Worm (Caenorhabditis elegans): Measurements from ENCODE around the gene phy-4.

The phy-4 gene

ce11 chrV:19527565-19527964 is 14.1 kb upstream of the phy-4 start (continued):
- TF ChIP-seq nhr-6 (tag; optimal IDR thresholded peaks at IDR 0.05) (no peak), mab-5 (tag; optimal IDR thresholded peaks at IDR 0.05) (no peak), elt-3 (tag; optimal IDR thresholded peaks at IDR 0.05) (no peak), nhr-11 (tag; optimal IDR thresholded peaks at IDR 0.05) (no peak), R02D3.7 (tag; optimal IDR thresholded peaks at IDR 0.05) (no peak), unc-39 (tag; optimal IDR thresholded peaks at IDR 0.05) (no peak), ztf-11 (tag; optimal IDR thresholded peaks at IDR 0.05) (no peak), lin-13 (GFP tag; optimal IDR thresholded peaks at IDR 0.05) (no peak), nhr-77 (tag; optimal IDR thresholded peaks at IDR 0.05) (no peak), ztf-1 (GFP tag; conservative IDR thresholded peaks at IDR 0.05) (no peak), skn-1 (tag; optimal IDR thresholded peaks at IDR 0.05) (no peak), crh-2 (tag; optimal IDR thresholded peaks at IDR 0.05) (peak; percentile 98), ztf-4 (tag; optimal IDR thresholded peaks at IDR 0.05) (no peak)

ce11 chrV:19526197-19526596 is 12.7 kb upstream of the phy-4 start:
- no peak for TF ChIP-seq alr-1 (tag; optimal IDR thresholded peaks at IDR 0.05)
- no peak for TF ChIP-seq peb-1 (tag; optimal IDR thresholded peaks at IDR 0.05)
- TF ChIP-seq elt-1 (tag; optimal IDR thresholded peaks at IDR 0.05), result no peak
- TF ChIP-seq gmeb-1 (tag; optimal IDR thresholded peaks at IDR 0.05), result no peak
- TF ChIP-seq mdl-1 (tag; optimal IDR thresholded peaks at IDR 0.05), result no peak
- TF ChIP-seq skn-1 (tag; optimal IDR thresholded peaks at IDR 0.05), result no peak
- TF ChIP-seq nhr-12 (tag; optimal IDR thresholded peaks at IDR 0.05), result no peak
- TF ChIP-seq sma-9 (GFP tag; optimal IDR thresholded peaks at IDR 0.05), result peak; percentile 9
- no peak for TF ChIP-seq sma-9 (tag; optimal IDR thresholded peaks at IDR 0.05)
- no peak for TF ChIP-seq nhr-6 (tag; optimal IDR thresholded peaks at IDR 0.05)
- TF ChIP-seq nhr-21 (tag; optimal IDR thresholded peaks at IDR 0.05), result no peak
- TF ChIP-seq lin-11 (tag; optimal IDR thresholded peaks at IDR 0.05), result no peak
- TF ChIP-seq F13H6.1 (tag; optimal IDR thresholded peaks at IDR 0.05), result no peak
- no peak for TF ChIP-seq nhr-129 (tag; optimal IDR thresholded peaks at IDR 0.05)
- no peak for TF ChIP-seq sem-4 (tag; optimal IDR thresholded peaks at IDR 0.05)
- TF ChIP-seq zag-1 (tag; optimal IDR thresholded peaks at IDR 0.05), result no peak
- TF ChIP-seq aly-2 (tag; optimal IDR thresholded peaks at IDR 0.05), result no peak
- TF ChIP-seq R02D3.7 (tag; optimal IDR thresholded peaks at IDR 0.05), result no peak
- no peak for TF ChIP-seq sma-3 (GFP tag; optimal IDR thresholded peaks at IDR 0.05)
- no peak for TF ChIP-seq ceh-16 (tag; optimal IDR thresholded peaks at IDR 0.05)
- TF ChIP-seq nhr-11 (tag; optimal IDR thresholded peaks at IDR 0.05), result no peak
- no peak for TF ChIP-seq crh-2 (tag; optimal IDR thresholded peaks at IDR 0.05)
- no peak for TF ChIP-seq egl-27 (tag; optimal IDR thresholded peaks at IDR 0.05)
- TF ChIP-seq ceh-82 (tag; optimal IDR thresholded peaks at IDR 0.05), result no peak
- TF ChIP-seq lin-13 (GFP tag; optimal IDR thresholded peaks at IDR 0.05), result no peak
- no peak for TF ChIP-seq nhr-237 (tag; optimal IDR thresholded peaks at IDR 0.05)
- TF ChIP-seq nhr-25 (tag; optimal IDR thresholded peaks at IDR 0.05), result peak; percentile 65
- TF ChIP-seq blmp-1 (tag; optimal IDR thresholded peaks at IDR 0.05; ENCODE audit: insufficient read depth), result peak; percentile 26

DNA sequence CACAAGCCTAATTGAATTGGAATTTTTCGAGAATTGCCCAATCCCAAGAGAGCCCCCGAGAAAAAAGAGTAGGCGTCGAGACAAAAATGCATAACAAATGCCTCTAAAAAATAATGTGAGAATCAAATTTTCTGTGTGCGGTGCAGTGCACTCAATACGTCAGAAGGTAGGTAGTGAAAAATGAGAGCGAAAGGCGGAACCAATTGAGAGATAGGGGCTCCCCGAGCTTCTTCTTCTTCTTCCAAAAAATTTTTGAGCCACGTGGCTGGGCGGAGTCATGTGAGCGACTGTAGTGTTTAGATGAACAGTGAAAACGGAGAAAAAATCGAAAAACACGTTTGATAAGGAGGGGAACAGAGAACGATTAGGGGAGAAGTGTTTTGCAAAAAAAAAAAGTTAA is 11.1 kb upstream of the phy-4 start:
- TF ChIP-seq alr-1 (tag; optimal IDR thresholded peaks at IDR 0.05) (no peak), nhr-25 (tag; optimal IDR thresholded peaks at IDR 0.05) (no peak), fos-1 (tag; optimal IDR thresholded peaks at IDR 0.05) (peak; percentile 6), nhr-6 (tag; optimal IDR thresholded peaks at IDR 0.05) (no peak), nhr-129 (tag; optimal IDR thresholded peaks at IDR 0.05) (no peak), F13H6.1 (tag; optimal IDR thresholded peaks at IDR 0.05) (peak; percentile 4), skn-1 (tag; optimal IDR thresholded peaks at IDR 0.05) (no peak), aly-2 (tag; optimal IDR thresholded peaks at IDR 0.05) (no peak), lsy-2 (tag; optimal IDR thresholded peaks at IDR 0.05) (peak in 1 of 2 experiments; percentile 34), crh-2 (tag; optimal IDR thresholded peaks at IDR 0.05) (peak; percentile 82), ceh-82 (tag; optimal IDR thresholded peaks at IDR 0.05) (no peak), ztf-11 (tag; optimal IDR thresholded peaks at IDR 0.05) (no peak), lin-13 (GFP tag; optimal IDR thresholded peaks at IDR 0.05) (no peak), mdl-1 (tag; optimal IDR thresholded peaks at IDR 0.05) (peak in 1 of 2 experiments; percentile 33), ceh-16 (tag; optimal IDR thresholded peaks at IDR 0.05) (no peak), sma-9 (GFP tag; optimal IDR thresholded peaks at IDR 0.05) (peak; percentile 66), sma-9 (tag; optimal IDR thresholded peaks at IDR 0.05) (no peak), peb-1 (tag; optimal IDR thresholded peaks at IDR 0.05) (no peak)

DNA sequence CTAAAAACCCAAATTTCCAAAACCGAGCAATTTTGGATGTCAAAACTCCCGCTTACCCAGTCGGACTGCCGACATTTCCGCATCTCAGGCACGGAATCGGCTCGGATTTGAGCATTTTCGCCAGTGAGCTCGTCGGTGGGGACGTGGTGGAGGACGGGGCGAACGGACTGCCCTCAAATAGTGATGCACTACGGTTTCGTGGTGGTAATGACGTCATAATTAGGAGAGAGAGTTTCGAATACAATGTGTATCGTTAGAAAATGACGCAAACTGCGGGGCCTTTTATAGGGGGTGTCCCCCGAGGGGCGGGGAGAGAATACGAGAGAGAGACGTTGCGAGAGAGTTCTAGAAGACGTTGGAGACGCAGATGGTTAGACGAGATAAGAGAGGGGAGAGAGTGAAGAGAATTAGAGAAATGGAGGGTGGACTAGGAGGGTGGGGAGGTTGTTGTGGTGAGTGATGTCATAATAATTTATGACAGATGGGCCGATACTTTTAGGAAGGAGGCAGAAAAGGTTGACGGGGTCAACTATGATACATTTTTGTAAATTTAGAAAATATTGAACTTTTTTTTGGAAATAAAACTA is 9.2 kb upstream of the phy-4 start:
- TF ChIP-seq nhr-23 (tag; optimal IDR thresholded peaks at IDR 0.05) (no peak), ceh-82 (tag; optimal IDR thresholded peaks at IDR 0.05) (peak; percentile 14), aly-2 (tag; optimal IDR thresholded peaks at IDR 0.05) (no peak), nhr-129 (tag; optimal IDR thresholded peaks at IDR 0.05) (peak; percentile 88), sem-4 (tag; optimal IDR thresholded peaks at IDR 0.05) (peak; percentile 91), gmeb-1 (tag; optimal IDR thresholded peaks at IDR 0.05) (peak; percentile 77), sma-3 (GFP tag; optimal IDR thresholded peaks at IDR 0.05) (peak; percentile 96), zag-1 (tag; optimal IDR thresholded peaks at IDR 0.05) (peak; percentile 81), nhr-25 (tag; optimal IDR thresholded peaks at IDR 0.05) (peak; percentile 94), unc-39 (tag; optimal IDR thresholded peaks at IDR 0.05) (no peak), elt-1 (tag; optimal IDR thresholded peaks at IDR 0.05) (no peak), nhr-21 (tag; optimal IDR thresholded peaks at IDR 0.05) (peak; percentile 92), lin-39 (tag; optimal IDR thresholded peaks at IDR 0.05) (peak; percentile 11), ama-1 (optimal IDR thresholded peaks at IDR 0.05) (peak; percentile 94), lin-11 (tag; optimal IDR thresholded peaks at IDR 0.05) (peak; percentile 52), crh-2 (tag; optimal IDR thresholded peaks at IDR 0.05) (peak; percentile 93), nhr-77 (tag; optimal IDR thresholded peaks at IDR 0.05) (no peak), nhr-237 (tag; optimal IDR thresholded peaks at IDR 0.05) (peak; percentile 47), ZK546.5 (tag; optimal IDR thresholded peaks at IDR 0.05) (no peak), nhr-12 (tag; optimal IDR thresholded peaks at IDR 0.05) (no peak), unc-55 (GFP tag; optimal IDR thresholded peaks at IDR 0.05) (peak; percentile 91), mbf-1 (tag; optimal IDR thresholded peaks at IDR 0.05) (no peak), dmd-4 (tag; optimal IDR thresholded peaks at IDR 0.05) (no peak), egl-27 (tag; optimal IDR thresholded peaks at IDR 0.05) (peak; percentile 93), ztf-11 (tag; optimal IDR thresholded peaks at IDR 0.05) (no peak)
